Worm (Caenorhabditis elegans) whole organism, L1 larva: ENCODE results near the gene Y75D11A.6.

Source experiments
- C04F5.9 ChIP-seq: sonication (generic microtip); optimal IDR thresholded peaks from 2 replicates; lab custom pipeline; 2016; ENCODE audit warnings: missing genetic modification characterization, missing compliant biosample characterization
- C34B4.2 ChIP-seq: sonication (generic microtip); optimal IDR thresholded peaks from 2 replicates; lab custom pipeline; 2017; ENCODE audit warnings: mild to moderate bottlenecking, missing genetic modification characterization, missing compliant biosample characterization
- Y116A8C.19 ChIP-seq: sonication (generic microtip); optimal IDR thresholded peaks from 2 replicates; lab custom pipeline; 2016; ENCODE audit warnings: missing compliant biosample characterization, missing genetic modification characterization, borderline replicate concordance
- alr-1 ChIP-seq: fragments of 200-800 bp; sonication (Bioruptor generic); optimal IDR thresholded peaks from 2 replicates; lab custom pipeline; 2018; ENCODE audit warnings: borderline replicate concordance, mild to moderate bottlenecking, missing genetic modification characterization, missing compliant biosample characterization
- aly-2 ChIP-seq: fragments of 150-350 bp; optimal IDR thresholded peaks from 2 replicates; lab custom pipeline; 2014; ENCODE audit warnings: missing biosample characterization, missing genetic modification characterization
- ceh-63 ChIP-seq: fragments of 200-800 bp; sonication (Bioruptor generic); optimal IDR thresholded peaks from 2 replicates; lab custom pipeline; 2018; ENCODE audit warnings: mild to moderate bottlenecking, missing genetic modification characterization, missing compliant biosample characterization
- ceh-82 ChIP-seq, 3 experiments: fragments of 150-350 bp in 1 of 3; sonication (generic microtip) in 2 of 3; optimal IDR thresholded peaks; 2 replicates each; lab custom pipeline; 2014 to 2017; ENCODE audit warnings: missing biosample characterization in 3 of 3, missing genetic modification characterization in 3 of 3
- dpl-1 ChIP-seq, 3 experiments: fragments of 150-350 bp in 2 of 3; sonication (generic microtip) in 1 of 3; optimal IDR thresholded peaks; 2 replicates each; lab custom pipeline; 2014 to 2017; ENCODE audit warnings: missing biosample characterization in 3 of 3, missing genetic modification characterization in 3 of 3, missing genetic modification reagents in 3 of 3
- dsc-1 ChIP-seq: sonication (generic microtip); optimal IDR thresholded peaks from 2 replicates; lab custom pipeline; 2016; ENCODE audit warnings: mild to moderate bottlenecking, missing genetic modification characterization, missing compliant biosample characterization
- fkh-4 ChIP-seq: sonication (generic microtip); optimal IDR thresholded peaks from 2 replicates; lab custom pipeline; 2016; ENCODE audit warnings: missing compliant biosample characterization, missing genetic modification characterization, borderline replicate concordance
- fkh-8 ChIP-seq: sonication (generic microtip); optimal IDR thresholded peaks from 2 replicates; lab custom pipeline; 2016; ENCODE audit warnings: mild to moderate bottlenecking, missing genetic modification characterization, missing compliant biosample characterization
- irx-1 ChIP-seq: sonication (generic microtip); optimal IDR thresholded peaks from 2 replicates; lab custom pipeline; 2016; ENCODE audit warnings: missing genetic modification characterization, missing compliant biosample characterization
- lin-13 ChIP-seq: fragments of 150-350 bp; optimal IDR thresholded peaks from 2 replicates; lab custom pipeline; 2014; ENCODE audit warnings: missing biosample characterization, missing genetic modification reagents, missing genetic modification characterization
- lir-3 ChIP-seq: sonication (generic microtip); optimal IDR thresholded peaks from 2 replicates; lab custom pipeline; 2016; ENCODE audit warnings: mild to moderate bottlenecking, missing genetic modification characterization, moderate library complexity, missing compliant biosample characterization; ENCODE audit not compliant: poor library complexity
- lsy-2 ChIP-seq, 2 experiments: fragments of 150-350 bp; optimal IDR thresholded peaks; 2 replicates each; lab custom pipeline; 2014; ENCODE audit warnings: missing biosample characterization in 2 of 2, missing genetic modification characterization in 2 of 2
- mep-1 ChIP-seq: fragments of 150-350 bp; optimal IDR thresholded peaks from 2 replicates; lab custom pipeline; 2014; ENCODE audit warnings: missing biosample characterization, missing genetic modification characterization
- nhr-11 ChIP-seq: fragments of 150-350 bp; optimal IDR thresholded peaks from 2 replicates; lab custom pipeline; 2014; ENCODE audit warnings: missing biosample characterization, missing genetic modification characterization
- nhr-12 ChIP-seq: sonication (generic microtip); optimal IDR thresholded peaks from 2 replicates; lab custom pipeline; 2017; ENCODE audit warnings: missing biosample characterization, missing genetic modification characterization
- nhr-19 ChIP-seq: fragments of 200-800 bp; sonication (Bioruptor generic); conservative IDR thresholded peaks from 2 replicates; pipeline ENCODE4 v1.3.6; 2022; ENCODE audit warnings: missing genetic modification characterization, missing compliant biosample characterization
- nhr-20 ChIP-seq: sonication (generic microtip); optimal IDR thresholded peaks from 2 replicates; lab custom pipeline; 2016; ENCODE audit warnings: mild to moderate bottlenecking, missing genetic modification characterization, missing compliant biosample characterization
- nhr-237 ChIP-seq: fragments of 150-350 bp; optimal IDR thresholded peaks from 2 replicates; lab custom pipeline; 2014; ENCODE audit warnings: missing biosample characterization, missing genetic modification characterization
- nhr-47 ChIP-seq: sonication (generic microtip); optimal IDR thresholded peaks from 2 replicates; lab custom pipeline; 2016; ENCODE audit warnings: mild to moderate bottlenecking, missing genetic modification characterization, moderate library complexity, missing compliant biosample characterization
- nhr-71 ChIP-seq: sonication (generic microtip); optimal IDR thresholded peaks from 2 replicates; lab custom pipeline; 2016; ENCODE audit warnings: mild to moderate bottlenecking, missing genetic modification characterization, moderate library complexity, missing compliant biosample characterization
- nhr-76 ChIP-seq: sonication (generic microtip); optimal IDR thresholded peaks from 2 replicates; lab custom pipeline; 2017; ENCODE audit warnings: missing biosample characterization, missing genetic modification characterization
- pag-3 ChIP-seq: sonication (generic microtip); optimal IDR thresholded peaks from 2 replicates; lab custom pipeline; 2017; ENCODE audit warnings: missing genetic modification characterization, mild to moderate bottlenecking, missing compliant biosample characterization, antibody characterized with exemption, borderline replicate concordance; ENCODE audit not compliant: insufficient read depth
- pax-3 ChIP-seq: fragments of 200-800 bp; sonication (Bioruptor generic); optimal IDR thresholded peaks from 2 replicates; lab custom pipeline; 2018; ENCODE audit warnings: mild to moderate bottlenecking, missing genetic modification characterization, moderate library complexity, missing compliant biosample characterization
- pqm-1 ChIP-seq: sonication (generic microtip); optimal IDR thresholded peaks from 3 replicates; lab custom pipeline; 2017; ENCODE audit warnings: missing biosample characterization, missing genetic modification characterization
- skn-1 ChIP-seq: fragments of 150-350 bp; optimal IDR thresholded peaks from 2 replicates; lab custom pipeline; 2014; ENCODE audit warnings: missing biosample characterization, missing genetic modification characterization
- sox-4 ChIP-seq: sonication (generic microtip); optimal IDR thresholded peaks from 2 replicates; lab custom pipeline; 2016; ENCODE audit warnings: missing genetic modification characterization, missing compliant biosample characterization
- sup-37 ChIP-seq: fragments of 200-800 bp; sonication (Bioruptor generic); optimal IDR thresholded peaks from 2 replicates; lab custom pipeline; 2018; ENCODE audit warnings: mild to moderate bottlenecking, missing genetic modification characterization, missing compliant biosample characterization
- unc-130 ChIP-seq: fragments of 150-350 bp; optimal IDR thresholded peaks from 2 replicates; lab custom pipeline; 2017; ENCODE audit warnings: missing biosample characterization, missing genetic modification characterization, inconsistent platforms
- unc-98 ChIP-seq: fragments of 200-800 bp; sonication (Bioruptor generic); IDR thresholded peaks from 2 replicates; pipeline ENCODE4 v1.3.6; 2022; ENCODE audit warnings: missing genetic modification characterization, missing compliant biosample characterization
- vab-15 ChIP-seq: sonication (generic microtip); optimal IDR thresholded peaks from 2 replicates; lab custom pipeline; 2017; ENCODE audit warnings: missing genotype, mild to moderate bottlenecking, missing genetic modification characterization, missing compliant biosample characterization
- ztf-11 ChIP-seq, 2 experiments: sonication (generic microtip); optimal IDR thresholded peaks; 2 replicates each; lab custom pipeline; 2016 to 2017; ENCODE audit warnings: missing genetic modification characterization in 2 of 2, missing biosample characterization in 1 of 2, missing compliant biosample characterization in 1 of 2

Y75D11A.6 gene

ce11 chrX:1729558-1729957, 18.8 kb downstream of the Y75D11A.6 start, which contains the start of gene dgn-3:
Gene dgn-3 (plus strand): TSS chrX:1729858.
- TF ChIP-seq C04F5.9 (tag; lab: Kevin White, UChicago) (no peak), aly-2 (tag; lab: Kevin White, UChicago) (no peak), fkh-4 (tag; lab: Kevin White, UChicago) (no peak), C34B4.2 (no peak), vab-15 (tag; lab: Kevin White, UChicago) (no peak), lir-3 (tag; lab: Kevin White, UChicago) (no peak), dpl-1 (GFP tag; optimal IDR thresholded peaks at IDR 0.05; lab: Kevin White, UChicago) (no peak), ceh-63 (GFP tag; lab: Kevin White, UChicago) (no peak), dsc-1 (no peak), sox-4 (no peak), nhr-76 (tag; lab: Kevin White, UChicago) (no peak), pqm-1 (tag; lab: Kevin White, UChicago) (no peak)

- TF ChIP-seq nhr-47 (tag; lab: Kevin White, UChicago) (no peak), nhr-71 (no peak), lsy-2 (tag; optimal IDR thresholded peaks at IDR 0.05; lab: Kevin White, UChicago) (no peak), alr-1 (tag; lab: Kevin White, UChicago) (no peak), nhr-237 (tag; lab: Kevin White, UChicago) (no peak), irx-1 (tag; lab: Kevin White, UChicago) (no peak), unc-98 (GFP tag; lab: Robert Waterston, UW) (no peak), C04F5.9 (tag; lab: Kevin White, UChicago) (no peak), C34B4.2 (no peak), nhr-19 (GFP tag; lab: Robert Waterston, UW) (no peak), lin-13 (GFP tag; lab: Kevin White, UChicago) (no peak), ztf-11 (tag; optimal IDR thresholded peaks at IDR 0.05; lab: Kevin White, UChicago) (no peak), Y116A8C.19 (tag; lab: Kevin White, UChicago) (no peak), ceh-82 (tag; optimal IDR thresholded peaks at IDR 0.05; lab: Kevin White, UChicago) (no peak), lir-3 (tag; lab: Kevin White, UChicago) (no peak)
Measured at ce11 chrX:1727056-1727455, 21.3 kb downstream of the Y75D11A.6 start, which contains the start of gene F07G6.2. Gene F07G6.2 (plus strand): TSS chrX:1727356.

- TF ChIP-seq lin-13 (GFP tag; lab: Kevin White, UChicago) (no peak), unc-130 (tag; lab: Kevin White, UChicago) (no peak), sup-37 (GFP tag; lab: Kevin White, UChicago) (no peak), fkh-8 (no peak), nhr-11 (tag; lab: Kevin White, UChicago) (no peak), nhr-47 (tag; lab: Kevin White, UChicago) (no peak), skn-1 (tag; lab: Kevin White, UChicago) (no peak), nhr-20 (tag; lab: Kevin White, UChicago) (no peak), pax-3 (tag; lab: Kevin White, UChicago) (no peak), nhr-12 (tag; lab: Kevin White, UChicago) (no peak)
Measured at ce11 chrX:1720359-1720758, 28.0 kb downstream of the Y75D11A.6 start, which contains the start of gene F07G6.8. Gene F07G6.8 (minus strand): TSS chrX:1720459.

- TF ChIP-seq fkh-8 (no peak), mep-1 (tag; lab: Kevin White, UChicago) (no peak), dsc-1 (no peak)
Measured at ce11 chrX:1718479-1718878, 29.9 kb downstream of the Y75D11A.6 start, which contains the start of gene fbxa-53. Gene fbxa-53 (minus strand): TSS chrX:1718579.

- TF ChIP-seq pag-3 (tag; lab: Kevin White, UChicago), result no peak
Measured at ce11 chrX:1712538-1712937, 35.8 kb downstream of the Y75D11A.6 start, which contains the start of gene fbxa-52. Gene fbxa-52 (minus strand): TSS chrX:1712638.
